Fruit fly (Drosophila melanogaster) Kc167 (cell line): ENCODE data around the gene CG31909.

Experiments
- Myc ChIP-seq: fragments of >200 bp; optimal IDR thresholded peaks from 2 replicates; lab custom pipeline; 2017; ENCODE audit warnings: missing external identifiers
- h ChIP-seq: fragments of >200 bp; optimal IDR thresholded peaks from 3 replicates; lab custom pipeline; 2018; ENCODE audit warnings: missing external identifiers
- insv ChIP-seq: fragments of >200 bp; optimal IDR thresholded peaks from 3 replicates; lab custom pipeline; 2018; ENCODE audit warnings: missing external identifiers
- psq ChIP-seq: fragments of >200 bp; optimal IDR thresholded peaks from 2 replicates; lab custom pipeline; 2017; ENCODE audit warnings: missing external identifiers

dm6 chr2L:7302727-7303126 is 45.4 kb downstream of the CG31909 start:
- no peak for TF ChIP-seq Myc (lab: Kevin White, UChicago)
- TF ChIP-seq insv (lab: Kevin White, UChicago), result no peak
- TF ChIP-seq psq (lab: Kevin White, UChicago), result no peak
- no peak for TF ChIP-seq h (lab: Kevin White, UChicago)
